Fruit fly (Drosophila melanogaster): ENCODE results near the gene Nemp.

Nemp gene

DNA sequence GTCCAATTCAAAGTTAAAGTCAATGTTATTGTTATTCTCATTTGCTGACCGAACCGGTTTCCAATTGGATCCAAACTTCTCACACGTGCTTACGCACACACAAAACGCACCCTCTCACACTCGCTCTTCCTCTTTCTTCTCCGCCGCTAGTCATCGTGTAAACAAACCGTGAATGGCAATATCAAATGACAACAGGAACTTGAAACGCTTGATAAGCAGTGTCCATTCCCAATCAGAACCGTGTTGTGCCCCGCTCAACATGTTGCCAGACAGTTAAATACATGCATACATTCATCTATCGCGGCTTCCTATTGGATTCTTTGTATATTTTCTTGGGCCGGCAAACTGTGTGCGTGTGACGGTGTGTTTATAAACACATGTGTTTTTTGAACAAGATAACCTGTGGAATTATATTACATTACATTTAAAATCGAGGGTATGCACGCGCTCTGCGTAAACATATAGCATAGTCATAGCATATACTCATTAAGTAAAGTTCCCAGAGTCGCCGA lies 965 bp upstream of the Nemp start (continued):
- peak; percentile 90 for TF ChIP-seq cg (GFP tag; optimal IDR thresholded peaks at IDR 0.05)
- TF ChIP-seq disco-r (GFP tag; optimal IDR thresholded peaks at IDR 0.05) = no peak
- TF ChIP-seq Hsf (GFP tag; optimal IDR thresholded peaks at IDR 0.05) = no peak
- TF ChIP-seq CG30403 (GFP tag; optimal IDR thresholded peaks at IDR 0.05) = no peak
- no peak for TF ChIP-seq Ssrp (tag; optimal IDR thresholded peaks at IDR 0.05)
- TF ChIP-seq ttk (GFP tag; IDR thresholded peaks at IDR 0.05) = no peak
- TF ChIP-seq onecut (GFP tag; IDR thresholded peaks at IDR 0.05) = no peak
- TF ChIP-seq crol (GFP tag; IDR thresholded peaks at IDR 0.05) = no peak; the same call in 1 of the 2 replicates
- TF ChIP-seq dm (GFP tag; optimal IDR thresholded peaks at IDR 0.05) = peak; percentile 72
- no peak for TF ChIP-seq CG11696 (GFP tag; IDR thresholded peaks at IDR 0.05)
- no peak for TF ChIP-seq hkb (optimal IDR thresholded peaks at IDR 0.05)
- no peak for TF ChIP-seq hkb (GFP tag; IDR thresholded peaks at IDR 0.05)
- TF ChIP-seq Ada2b (GFP tag; IDR thresholded peaks at IDR 0.05) = no peak
- TF ChIP-seq CG8359 (GFP tag; optimal IDR thresholded peaks at IDR 0.05; ENCODE audit: borderline replicate concordance) = no peak
- no peak for TF ChIP-seq slbo (GFP tag; IDR thresholded peaks at IDR 0.05)
- no peak for TF ChIP-seq Dek (tag; optimal IDR thresholded peaks at IDR 0.05)
- TF ChIP-seq CG18262 (tag; optimal IDR thresholded peaks at IDR 0.05) = peak; percentile 11
- TF ChIP-seq chinmo (GFP tag; IDR thresholded peaks at IDR 0.05; ENCODE audit: partially characterized antibody) = peak; percentile 85; the same call in 2 of the 4 replicates
- no peak for TF ChIP-seq CG10959 (GFP tag; IDR thresholded peaks at IDR 0.05)
- TF ChIP-seq Atf3 (GFP tag; optimal IDR thresholded peaks at IDR 0.05) = no peak
- TF ChIP-seq sd (tag; optimal IDR thresholded peaks at IDR 0.05) = peak; percentile 59
- TF ChIP-seq Doc2 (GFP tag; IDR thresholded peaks at IDR 0.05) = no peak
- no peak for TF ChIP-seq Deaf1 (tag; optimal IDR thresholded peaks at IDR 0.05)
- TF ChIP-seq CG1602 (GFP tag; optimal IDR thresholded peaks at IDR 0.05) = no peak
- no peak for TF ChIP-seq Sox102F (GFP tag; optimal IDR thresholded peaks at IDR 0.05)
- no peak for TF ChIP-seq CG42726 (GFP tag; IDR thresholded peaks at IDR 0.05; ENCODE audit: partially characterized antibody)
- peak; percentile 21; the same call in 1 of the 2 replicates for TF ChIP-seq Rfx (GFP tag; IDR thresholded peaks at IDR 0.05)
- peak; percentile 72 for TF ChIP-seq CG7745 (tag; optimal IDR thresholded peaks at IDR 0.05)
- TF ChIP-seq CG17829 (tag; optimal IDR thresholded peaks at IDR 0.05) = peak; percentile 53
- TF ChIP-seq Fer3 (tag; optimal IDR thresholded peaks at IDR 0.05) = no peak
- no peak for TF ChIP-seq fd102C (GFP tag; optimal IDR thresholded peaks at IDR 0.05)
- no peak for TF ChIP-seq CG7839 (tag; optimal IDR thresholded peaks at IDR 0.05)
- no peak for TF ChIP-seq NFAT (GFP tag; IDR thresholded peaks at IDR 0.05)
- TF ChIP-seq insv (GFP tag; optimal IDR thresholded peaks at IDR 0.05) = peak; percentile 98 to 99
- no peak for TF ChIP-seq CG13287 (GFP tag; IDR thresholded peaks at IDR 0.05; ENCODE audit: partially characterized antibody)
- no peak for TF ChIP-seq aop (GFP tag; IDR thresholded peaks at IDR 0.05)
- TF ChIP-seq ac (GFP tag; optimal IDR thresholded peaks at IDR 0.05) = no peak
- TF ChIP-seq CG17912 (GFP tag; optimal IDR thresholded peaks at IDR 0.05) = no peak
- no peak for TF ChIP-seq repo (GFP tag; optimal IDR thresholded peaks at IDR 0.05)
- TF ChIP-seq kah (GFP tag; optimal IDR thresholded peaks at IDR 0.05) = peak; percentile 63
- 0 out of 4 replicates have a peak, but pooled peaks have one; percentile 13 for TF ChIP-seq Dll (GFP tag; IDR thresholded peaks at IDR 0.05; ENCODE audit: partially characterized antibody)
- TF ChIP-seq Chrac-16 (GFP tag; optimal IDR thresholded peaks at IDR 0.05) = no peak
- TF ChIP-seq pnt (GFP tag; optimal IDR thresholded peaks at IDR 0.05) = no peak
- TF ChIP-seq CG8478 (optimal IDR thresholded peaks at IDR 0.05) = no peak
- TF ChIP-seq CG12219 (GFP tag; optimal IDR thresholded peaks at IDR 0.05) = peak; percentile 41
- TF ChIP-seq PHDP (tag; optimal IDR thresholded peaks at IDR 0.05) = no peak
- TF ChIP-seq Sry-δ (GFP tag; optimal IDR thresholded peaks at IDR 0.05) = no peak
- peak; percentile 61 for TF ChIP-seq Vsx1 (GFP tag; optimal IDR thresholded peaks at IDR 0.05)
- TF ChIP-seq Mrtf (GFP tag; IDR thresholded peaks at IDR 0.05) = no peak
- TF ChIP-seq CG10274 (GFP tag; optimal IDR thresholded peaks at IDR 0.05) = no peak
- TF ChIP-seq bbx (GFP tag; IDR thresholded peaks at IDR 0.05; ENCODE audit: partially characterized antibody) = no peak

All from whole organism, embryonic.